Worm (Caenorhabditis elegans) whole organism, early embryonic: ENCODE measurements around the gene F44D12.16.

Source experiments
- B0310.2 ChIP-seq: sonication (generic microtip); optimal IDR thresholded peaks from 2 replicates; lab custom pipeline; 2016; ENCODE audit warnings: mild to moderate bottlenecking, missing genetic modification characterization, missing compliant biosample characterization
- F13C5.2 ChIP-seq: sonication (generic microtip); optimal IDR thresholded peaks from 2 replicates; lab custom pipeline; 2017; ENCODE audit warnings: mild to moderate bottlenecking, missing genetic modification characterization, inconsistent platforms, missing compliant biosample characterization
- aly-1 ChIP-seq: sonication (generic microtip); optimal IDR thresholded peaks from 2 replicates; lab custom pipeline; 2016; ENCODE audit warnings: missing genetic modification characterization, missing compliant biosample characterization
- ama-1 ChIP-seq: fragments of 150-350 bp; optimal IDR thresholded peaks from 2 replicates; lab custom pipeline; 2014
- ceh-13 ChIP-seq: fragments of 200-800 bp; sonication (Bioruptor generic); optimal IDR thresholded peaks from 2 replicates; lab custom pipeline; 2018; ENCODE audit warnings: mild to moderate bottlenecking, missing genetic modification characterization, missing compliant biosample characterization
- ceh-36 ChIP-seq: sonication (generic microtip); optimal IDR thresholded peaks from 2 replicates; lab custom pipeline; 2016; ENCODE audit warnings: missing genetic modification characterization, inconsistent platforms, missing compliant biosample characterization
- ets-7 ChIP-seq: sonication (generic microtip); optimal IDR thresholded peaks from 2 replicates; lab custom pipeline; 2016; ENCODE audit warnings: missing genotype, missing genetic modification characterization, missing compliant biosample characterization
- flt-1 ChIP-seq: fragments of 200-800 bp; sonication (Bioruptor generic); IDR thresholded peaks from 2 replicates; pipeline ENCODE4 v1.3.6; 2022; ENCODE audit warnings: missing genetic modification characterization, missing compliant biosample characterization
- hmbx-1 ChIP-seq: sonication (generic microtip); optimal IDR thresholded peaks from 2 replicates; lab custom pipeline; 2016; ENCODE audit warnings: mild to moderate bottlenecking, missing genetic modification characterization, missing compliant biosample characterization
- hmg-4 ChIP-seq: fragments of 200-800 bp; sonication (Bioruptor generic); optimal IDR thresholded peaks from 2 replicates; lab custom pipeline; 2018; ENCODE audit warnings: mild to moderate bottlenecking, missing genetic modification characterization, missing compliant biosample characterization
- hnd-1 ChIP-seq: sonication (generic microtip); optimal IDR thresholded peaks from 2 replicates; lab custom pipeline; 2016; ENCODE audit warnings: missing genetic modification characterization, missing compliant biosample characterization
- pes-1 ChIP-seq: fragments of 200-800 bp; sonication (Bioruptor generic); IDR thresholded peaks from 2 replicates; pipeline ENCODE4 v1.3.6; 2022; ENCODE audit warnings: missing genetic modification reagents, missing genetic modification characterization, missing compliant biosample characterization
- scrt-1 ChIP-seq: fragments of 200-800 bp; sonication (Bioruptor generic); IDR thresholded peaks from 2 replicates; pipeline ENCODE4 v1.3.6; 2022; ENCODE audit warnings: missing genetic modification characterization, missing compliant biosample characterization
- sea-1 ChIP-seq: fragments of 200-800 bp; sonication (Bioruptor generic); conservative IDR thresholded peaks from 2 replicates; pipeline ENCODE4 v1.3.6; 2022; ENCODE audit warnings: missing genetic modification characterization, missing compliant biosample characterization
- tbx-11 ChIP-seq: fragments of 200-800 bp; sonication (Bioruptor generic); IDR thresholded peaks from 2 replicates; pipeline ENCODE4 v1.3.6; 2022; ENCODE audit warnings: missing genetic modification characterization, missing compliant biosample characterization
- tbx-37 ChIP-seq: fragments of 200-800 bp; sonication (Bioruptor generic); conservative IDR thresholded peaks from 2 replicates; pipeline ENCODE4 v1.3.6; 2022; ENCODE audit warnings: missing genetic modification reagents, missing genetic modification characterization, missing compliant biosample characterization
- tra-4 ChIP-seq: sonication (generic microtip); optimal IDR thresholded peaks from 2 replicates; lab custom pipeline; 2017; ENCODE audit warnings: missing genetic modification characterization, missing compliant biosample characterization

Gene F44D12.16

DNA sequence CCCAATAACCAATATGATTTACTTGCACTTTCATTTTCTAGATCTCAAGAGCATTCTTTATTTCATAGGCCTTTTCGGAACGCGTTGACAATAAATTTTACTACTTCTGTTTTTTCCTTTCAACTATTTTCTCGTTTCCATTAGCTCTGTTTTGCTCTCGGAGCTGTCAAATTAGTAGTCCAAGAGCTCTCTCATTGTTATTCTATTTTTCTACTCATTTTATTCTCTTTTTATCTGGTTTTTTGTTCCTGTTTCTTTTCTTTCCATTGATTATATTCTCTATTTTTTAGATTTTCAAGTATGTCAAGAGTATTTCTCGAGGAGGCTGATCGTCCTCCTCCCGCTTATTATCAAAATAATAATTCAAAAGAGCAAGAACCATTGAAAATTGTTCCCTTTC lies 18.2 kb downstream of the F44D12.16 start, which contains the start of gene T04B2.3:
Gene T04B2.3, plus strand, starts transcription at position 301 of the 400 bp plus-strand sequence.
- TF ChIP-seq ceh-13 (GFP tag; lab: Kevin White, UChicago): no peak
- no peak for TF ChIP-seq aly-1
- no peak for TF ChIP-seq hnd-1 (tag; lab: Kevin White, UChicago)
- TF ChIP-seq ets-7 (tag; lab: Kevin White, UChicago): no peak
- TF ChIP-seq tbx-11 (GFP tag; lab: Robert Waterston, UW): no peak
- no peak for TF ChIP-seq scrt-1 (GFP tag; lab: Robert Waterston, UW)
- TF ChIP-seq pes-1 (GFP tag; lab: Robert Waterston, UW): no peak
- no peak for TF ChIP-seq tbx-37 (GFP tag; lab: Robert Waterston, UW)
- no peak for TF ChIP-seq F13C5.2 (tag; lab: Kevin White, UChicago)
- no peak for TF ChIP-seq ceh-36 (tag; lab: Kevin White, UChicago)
- TF ChIP-seq sea-1 (GFP tag; lab: Robert Waterston, UW): no peak
- no peak for TF ChIP-seq hmbx-1 (tag; lab: Kevin White, UChicago)
- TF ChIP-seq flt-1 (GFP tag; lab: Robert Waterston, UW): no peak
- no peak for TF ChIP-seq B0310.2 (tag; lab: Kevin White, UChicago)
- TF ChIP-seq hmg-4 (GFP tag; lab: Kevin White, UChicago): no peak
- TF ChIP-seq ama-1: no peak
- no peak for TF ChIP-seq tra-4 (tag; lab: Kevin White, UChicago)

DNA sequence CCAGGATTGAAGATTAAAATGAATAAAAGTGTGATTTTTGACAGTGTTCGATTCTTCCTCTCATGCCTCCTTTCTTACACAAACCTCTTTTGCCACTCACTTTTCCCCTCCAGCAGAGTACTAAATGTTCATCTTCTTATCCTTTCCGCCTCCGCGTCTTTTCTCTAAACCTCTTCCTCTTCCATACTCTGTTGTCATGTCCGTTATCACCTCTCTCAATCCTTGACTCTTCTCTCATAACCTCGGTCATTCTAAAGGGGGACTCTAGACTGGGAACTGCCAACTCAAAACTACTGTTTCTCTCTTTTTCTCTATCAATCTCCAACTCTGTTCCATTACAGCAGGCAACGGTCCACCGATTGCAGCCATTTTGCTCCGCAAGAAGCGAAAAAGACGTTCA lies 19.4 kb downstream of the F44D12.16 start:
- TF ChIP-seq F13C5.2 (tag; lab: Kevin White, UChicago) (no peak), pes-1 (GFP tag; lab: Robert Waterston, UW) (no peak), B0310.2 (tag; lab: Kevin White, UChicago) (no peak), tbx-37 (GFP tag; lab: Robert Waterston, UW) (no peak), tbx-11 (GFP tag; lab: Robert Waterston, UW) (no peak), ets-7 (tag; lab: Kevin White, UChicago) (no peak), hmg-4 (GFP tag; lab: Kevin White, UChicago) (no peak), hmbx-1 (tag; lab: Kevin White, UChicago) (no peak), tra-4 (tag; lab: Kevin White, UChicago) (no peak), aly-1 (no peak), hnd-1 (tag; lab: Kevin White, UChicago) (no peak), ceh-36 (tag; lab: Kevin White, UChicago) (no peak), ceh-13 (GFP tag; lab: Kevin White, UChicago) (no peak), flt-1 (GFP tag; lab: Robert Waterston, UW) (no peak), scrt-1 (GFP tag; lab: Robert Waterston, UW) (no peak), ama-1 (no peak), sea-1 (GFP tag; lab: Robert Waterston, UW) (no peak)

DNA sequence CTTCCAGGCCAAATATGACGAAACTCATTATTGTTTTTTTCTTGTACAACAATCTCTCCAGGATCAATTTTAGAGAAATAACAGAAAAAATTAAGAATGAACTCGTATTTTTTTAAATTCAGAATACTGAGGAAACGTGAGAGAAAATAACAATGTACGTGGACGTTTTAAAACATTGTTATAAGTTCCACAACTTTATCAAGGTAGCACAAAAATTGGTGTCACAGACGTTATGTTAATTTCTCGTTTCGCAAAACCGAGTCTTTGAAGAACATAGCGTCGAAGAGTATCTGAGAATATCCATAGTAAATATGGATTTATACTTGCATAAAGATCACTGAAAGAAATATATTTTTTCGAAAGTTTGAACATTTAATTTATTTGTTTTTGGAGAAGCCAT lies 22.2 kb downstream of the F44D12.16 start, which contains the start of gene T04B2.8:
Gene T04B2.8, minus strand, starts transcription at position 101 of the 400 bp plus-strand sequence.
- TF ChIP-seq sea-1 (GFP tag; lab: Robert Waterston, UW) (no peak), ets-7 (tag; lab: Kevin White, UChicago) (no peak), tra-4 (tag; lab: Kevin White, UChicago) (no peak), aly-1 (no peak), B0310.2 (tag; lab: Kevin White, UChicago) (no peak), ceh-36 (tag; lab: Kevin White, UChicago) (no peak), tbx-11 (GFP tag; lab: Robert Waterston, UW) (no peak), ceh-13 (GFP tag; lab: Kevin White, UChicago) (no peak), hnd-1 (tag; lab: Kevin White, UChicago) (no peak), scrt-1 (GFP tag; lab: Robert Waterston, UW) (no peak), pes-1 (GFP tag; lab: Robert Waterston, UW) (no peak), ama-1 (no peak), hmbx-1 (tag; lab: Kevin White, UChicago) (no peak), flt-1 (GFP tag; lab: Robert Waterston, UW) (no peak), tbx-37 (GFP tag; lab: Robert Waterston, UW) (no peak), F13C5.2 (tag; lab: Kevin White, UChicago) (no peak)

DNA sequence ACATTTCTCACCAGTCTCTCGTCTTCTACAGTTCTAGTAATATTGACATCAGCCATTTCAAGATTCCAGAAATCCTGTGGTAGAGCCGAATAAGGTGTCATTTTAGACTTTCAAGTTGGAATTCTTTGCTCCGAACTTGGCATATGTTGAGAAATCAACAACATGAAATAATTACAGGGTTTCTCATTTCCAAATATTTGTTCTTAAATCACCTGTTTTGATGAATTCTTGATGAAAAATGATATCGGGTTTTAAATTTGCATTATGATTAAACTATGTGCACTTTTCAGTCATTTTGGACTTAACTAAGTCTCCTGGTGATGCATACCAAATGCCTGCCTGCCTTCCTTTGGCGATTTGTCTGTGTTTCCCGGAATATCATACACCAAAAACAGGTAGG lies 24.7 kb downstream of the F44D12.16 start, which contains the start of gene srv-12:
Gene srv-12, minus strand, starts transcription at position 101 of the 400 bp plus-strand sequence.
- TF ChIP-seq F13C5.2 (tag; lab: Kevin White, UChicago) (no peak), B0310.2 (tag; lab: Kevin White, UChicago) (no peak), tbx-37 (GFP tag; lab: Robert Waterston, UW) (no peak), ceh-36 (tag; lab: Kevin White, UChicago) (no peak), ama-1 (no peak), ets-7 (tag; lab: Kevin White, UChicago) (no peak), flt-1 (GFP tag; lab: Robert Waterston, UW) (no peak), tra-4 (tag; lab: Kevin White, UChicago) (no peak), ceh-13 (GFP tag; lab: Kevin White, UChicago) (no peak), hmbx-1 (tag; lab: Kevin White, UChicago) (no peak), pes-1 (GFP tag; lab: Robert Waterston, UW) (no peak), tbx-11 (GFP tag; lab: Robert Waterston, UW) (no peak), aly-1 (no peak), sea-1 (GFP tag; lab: Robert Waterston, UW) (no peak), hmg-4 (GFP tag; lab: Kevin White, UChicago) (no peak), scrt-1 (GFP tag; lab: Robert Waterston, UW) (no peak)

DNA sequence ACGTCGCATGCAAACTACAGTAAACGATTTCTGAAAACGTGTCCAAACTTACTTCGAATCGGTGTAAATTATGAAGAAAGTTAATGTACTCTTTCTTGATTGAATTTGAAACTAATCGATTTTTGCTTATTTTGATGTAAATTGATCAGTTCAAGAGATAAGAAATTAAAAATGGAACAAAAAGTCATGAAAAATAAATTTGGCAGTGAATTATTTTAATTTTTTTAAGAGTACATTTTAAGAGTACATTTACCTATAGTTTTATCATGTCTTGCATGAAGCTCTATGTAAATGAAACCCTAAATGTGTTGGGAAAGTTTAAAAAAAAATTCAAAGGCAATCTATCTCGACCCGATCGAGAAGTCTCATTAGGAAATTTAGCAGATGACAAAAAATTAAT lies 27.3 kb downstream of the F44D12.16 start, which contains the start of gene T04B2.7:
Gene T04B2.7, minus strand, starts transcription at position 101 of the 400 bp plus-strand sequence.
- no peak for TF ChIP-seq ets-7 (tag; lab: Kevin White, UChicago)
- no peak for TF ChIP-seq pes-1 (GFP tag; lab: Robert Waterston, UW)

DNA sequence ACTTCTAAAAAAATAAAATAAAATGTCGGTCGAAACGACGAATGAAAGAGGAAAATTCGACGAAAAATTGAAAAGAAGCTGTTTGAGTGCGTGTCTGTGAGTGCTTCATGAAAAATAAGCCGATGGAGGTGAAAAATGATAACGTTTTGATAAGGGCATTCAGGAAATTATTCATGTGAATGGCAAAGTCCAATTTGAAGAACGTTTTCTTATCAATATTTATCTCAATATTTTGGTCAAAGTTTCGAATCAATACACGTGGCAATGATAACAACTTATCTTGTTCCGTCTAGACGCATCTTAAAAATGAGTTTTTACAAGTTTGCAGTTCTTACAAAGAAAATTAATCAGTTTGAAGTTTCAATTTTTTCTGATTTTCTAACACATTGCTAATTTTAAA lies 30.3 kb downstream of the F44D12.16 start:
- TF ChIP-seq ets-7 (tag; lab: Kevin White, UChicago): no peak
- no peak for TF ChIP-seq flt-1 (GFP tag; lab: Robert Waterston, UW)
- no peak for TF ChIP-seq hmg-4 (GFP tag; lab: Kevin White, UChicago)
- TF ChIP-seq scrt-1 (GFP tag; lab: Robert Waterston, UW): no peak
- TF ChIP-seq ceh-13 (GFP tag; lab: Kevin White, UChicago): no peak
- no peak for TF ChIP-seq aly-1
- no peak for TF ChIP-seq ceh-36 (tag; lab: Kevin White, UChicago)
- TF ChIP-seq tbx-37 (GFP tag; lab: Robert Waterston, UW): no peak
- TF ChIP-seq pes-1 (GFP tag; lab: Robert Waterston, UW): no peak
- no peak for TF ChIP-seq ama-1
- TF ChIP-seq tra-4 (tag; lab: Kevin White, UChicago): no peak
- TF ChIP-seq sea-1 (GFP tag; lab: Robert Waterston, UW): no peak
- TF ChIP-seq tbx-11 (GFP tag; lab: Robert Waterston, UW): no peak
- no peak for TF ChIP-seq hnd-1 (tag; lab: Kevin White, UChicago)
- TF ChIP-seq F13C5.2 (tag; lab: Kevin White, UChicago): no peak
